Worm (Caenorhabditis elegans) whole organism, young adult: ENCODE measurements around the gene ogt-1.
A peak's percentile ranks its signal among the peaks of the same experiment; 100 is the strongest.

Experiments used
- F10E7.11 ChIP-seq: sonication (generic microtip); optimal IDR thresholded peaks from 2 replicates; lab custom pipeline; 2017; ENCODE audit warnings: mild to moderate bottlenecking, missing genetic modification characterization, moderate library complexity, missing compliant biosample characterization
- F39B2.1 ChIP-seq: fragments of 200-800 bp; sonication (Bioruptor generic); IDR thresholded peaks from 2 replicates; pipeline ENCODE4 v1.3.6; 2022; ENCODE audit warnings: missing genetic modification reagents, missing genetic modification characterization, missing compliant biosample characterization
- F52B5.7 ChIP-seq: sonication (generic microtip); optimal IDR thresholded peaks from 2 replicates; lab custom pipeline; 2016; ENCODE audit warnings: mild to moderate bottlenecking, missing genetic modification characterization, missing compliant biosample characterization
- K11D2.4 ChIP-seq: fragments of 200-800 bp; sonication (Bioruptor generic); IDR thresholded peaks from 2 replicates; pipeline ENCODE4 v1.3.6; 2022; ENCODE audit warnings: missing genetic modification reagents, missing genetic modification characterization, missing compliant biosample characterization
- K12H6.12 ChIP-seq: fragments of 200-800 bp; sonication (Bioruptor generic); optimal IDR thresholded peaks from 2 replicates; lab custom pipeline; 2018; ENCODE audit warnings: mild to moderate bottlenecking, missing genetic modification characterization, missing compliant biosample characterization
- Y53F4B.3 ChIP-seq: fragments of 200-800 bp; sonication (Bioruptor generic); IDR thresholded peaks from 2 replicates; pipeline ENCODE4 v1.3.6; 2022; ENCODE audit warnings: missing genetic modification reagents, missing genetic modification characterization, missing compliant biosample characterization
- Y79H2A.3 ChIP-seq: fragments of 200-800 bp; sonication (Bioruptor generic); conservative IDR thresholded peaks from 2 replicates; pipeline ENCODE4 v1.3.6; 2022; ENCODE audit warnings: missing genetic modification reagents, missing genetic modification characterization, missing compliant biosample characterization
- aptf-3 ChIP-seq: fragments of 200-800 bp; sonication (Bioruptor generic); IDR thresholded peaks from 2 replicates; pipeline ENCODE4 v1.3.6; 2022; ENCODE audit warnings: missing genetic modification characterization, missing compliant biosample characterization
- atf-7 ChIP-seq: sonication (generic microtip); optimal IDR thresholded peaks from 2 replicates; lab custom pipeline; 2017; ENCODE audit warnings: mild to moderate bottlenecking, missing genetic modification characterization, missing compliant biosample characterization
- attf-3 ChIP-seq: fragments of 200-800 bp; sonication (Bioruptor generic); conservative IDR thresholded peaks from 2 replicates; pipeline ENCODE4 v1.3.6; 2022; ENCODE audit warnings: missing genetic modification reagents, missing genetic modification characterization, missing compliant biosample characterization
- ccch-3 ChIP-seq: fragments of 200-800 bp; sonication (Bioruptor generic); optimal IDR thresholded peaks from 2 replicates; lab custom pipeline; 2018; ENCODE audit warnings: mild to moderate bottlenecking, missing genetic modification characterization, missing compliant biosample characterization
- cebp-1 ChIP-seq, 2 experiments: fragments of 200-800 bp in 1 of 2; sonication (Bioruptor generic) in 1 of 2; sonication (generic microtip) in 1 of 2; IDR thresholded peaks in 1 of 2; optimal IDR thresholded peaks in 1 of 2; 2 replicates each; pipeline versions ENCODE4 v1.3.6 to Lab custom; 2017 to 2022; ENCODE audit warnings: missing compliant biosample characterization in 2 of 2, missing genetic modification characterization in 2 of 2, mild to moderate bottlenecking in 1 of 2, missing genetic modification reagents in 1 of 2, moderate library complexity in 1 of 2
- ceh-27 ChIP-seq: fragments of 200-800 bp; sonication (Bioruptor generic); optimal IDR thresholded peaks from 2 replicates; lab custom pipeline; 2018; ENCODE audit warnings: mild to moderate bottlenecking, missing genetic modification characterization, moderate library complexity, missing compliant biosample characterization
- ceh-79 ChIP-seq: sonication (generic microtip); optimal IDR thresholded peaks from 2 replicates; lab custom pipeline; 2017; ENCODE audit warnings: mild to moderate bottlenecking, missing genetic modification characterization, missing compliant biosample characterization
- ceh-91 ChIP-seq: fragments of 200-800 bp; sonication (Bioruptor generic); IDR thresholded peaks from 2 replicates; pipeline ENCODE4 v1.3.6; 2022; ENCODE audit warnings: missing genetic modification reagents, missing genetic modification characterization, missing compliant biosample characterization
- dox-1 ChIP-seq: fragments of 200-800 bp; sonication (Bioruptor generic); IDR thresholded peaks from 2 replicates; pipeline ENCODE4 v1.3.6; 2022; ENCODE audit warnings: missing genetic modification reagents, missing genetic modification characterization, missing compliant biosample characterization
- egrh-3 ChIP-seq: fragments of 200-800 bp; sonication (Bioruptor generic); IDR thresholded peaks from 2 replicates; pipeline ENCODE4 v1.3.6; 2022; ENCODE audit warnings: missing genetic modification reagents, missing genetic modification characterization, missing compliant biosample characterization
- gei-17 ChIP-seq: fragments of 200-800 bp; sonication (Bioruptor generic); optimal IDR thresholded peaks from 2 replicates; lab custom pipeline; 2018; ENCODE audit warnings: mild to moderate bottlenecking, missing genetic modification characterization, missing compliant biosample characterization
- hlh-12 ChIP-seq: sonication (generic microtip); optimal IDR thresholded peaks from 2 replicates; lab custom pipeline; 2016; ENCODE audit warnings: missing genetic modification characterization, missing compliant biosample characterization
- hmg-1.2 ChIP-seq: fragments of 200-800 bp; sonication (Bioruptor generic); IDR thresholded peaks from 2 replicates; pipeline ENCODE4 v1.3.6; 2022; ENCODE audit warnings: missing genetic modification reagents, missing genetic modification characterization, missing compliant biosample characterization
- hrde-1 ChIP-seq: sonication (generic microtip); optimal IDR thresholded peaks from 2 replicates; lab custom pipeline; 2016; ENCODE audit warnings: missing genetic modification characterization, mild to moderate bottlenecking, missing compliant biosample characterization, moderate library complexity, missing genotype, missing genetic modification reagents, borderline replicate concordance
- hsf-1 ChIP-seq: fragments of 200-800 bp; sonication (Bioruptor generic); IDR thresholded peaks from 2 replicates; pipeline ENCODE4 v1.3.6; 2022; ENCODE audit warnings: missing genetic modification reagents, missing genetic modification characterization, missing compliant biosample characterization
- lag-1 ChIP-seq: fragments of 200-800 bp; sonication (Bioruptor generic); IDR thresholded peaks from 2 replicates; pipeline ENCODE4 v1.3.6; 2022; ENCODE audit warnings: missing genetic modification reagents, missing genetic modification characterization, missing compliant biosample characterization
- let-607 ChIP-seq, 2 experiments: fragments of 200-800 bp in 1 of 2; sonication (Bioruptor generic) in 1 of 2; sonication (generic microtip) in 1 of 2; optimal IDR thresholded peaks; 2 replicates each; lab custom pipeline; 2016 to 2018; ENCODE audit warnings: mild to moderate bottlenecking in 2 of 2, missing compliant biosample characterization in 2 of 2, missing genetic modification characterization in 2 of 2, moderate library complexity in 2 of 2, missing genotype in 1 of 2
- lin-54 ChIP-seq: fragments of 200-800 bp; sonication (Bioruptor generic); optimal IDR thresholded peaks from 2 replicates; lab custom pipeline; 2018; ENCODE audit warnings: mild to moderate bottlenecking, missing genetic modification characterization, missing compliant biosample characterization
- lsl-1 ChIP-seq: fragments of 200-800 bp; sonication (Bioruptor generic); optimal IDR thresholded peaks from 2 replicates; lab custom pipeline; 2018; ENCODE audit warnings: mild to moderate bottlenecking, missing genetic modification characterization, moderate library complexity, missing compliant biosample characterization
- madf-3 ChIP-seq: fragments of 200-800 bp; sonication (Bioruptor generic); IDR thresholded peaks from 2 replicates; pipeline ENCODE4 v1.3.6; 2022; ENCODE audit warnings: missing genetic modification reagents, missing genetic modification characterization, missing compliant biosample characterization
- mel-28 ChIP-seq: sonication (generic microtip); optimal IDR thresholded peaks from 2 replicates; lab custom pipeline; 2016; ENCODE audit warnings: borderline replicate concordance, mild to moderate bottlenecking, missing genetic modification characterization, missing compliant biosample characterization
- mes-4 ChIP-seq: sonication (generic microtip); optimal IDR thresholded peaks from 2 replicates; lab custom pipeline; 2016; ENCODE audit warnings: missing genotype, missing genetic modification characterization, missing compliant biosample characterization
- nfya-2 ChIP-seq: fragments of 200-800 bp; sonication (Bioruptor generic); IDR thresholded peaks from 2 replicates; pipeline ENCODE4 v1.3.6; 2022; ENCODE audit warnings: missing genetic modification reagents, missing genetic modification characterization, missing compliant biosample characterization
- nfyb-1 ChIP-seq: fragments of 200-800 bp; sonication (Bioruptor generic); IDR thresholded peaks from 2 replicates; pipeline ENCODE4 v1.3.6; 2022; ENCODE audit warnings: missing genetic modification reagents, missing genetic modification characterization, missing compliant biosample characterization
- nhr-80 ChIP-seq: sonication (generic microtip); optimal IDR thresholded peaks from 2 replicates; lab custom pipeline; 2016; ENCODE audit warnings: missing genetic modification characterization, missing compliant biosample characterization
- nhr-90 ChIP-seq: sonication (generic microtip); optimal IDR thresholded peaks from 2 replicates; lab custom pipeline; 2016; ENCODE audit warnings: missing genotype, mild to moderate bottlenecking, missing genetic modification characterization, missing compliant biosample characterization
- pha-4 ChIP-seq: fragments of 150-350 bp; sonication (generic microtip); optimal IDR thresholded peaks from 2 replicates; lab custom pipeline; 2014; ENCODE audit warnings: missing biosample characterization, missing genetic modification reagents, missing genetic modification characterization
- rcor-1 ChIP-seq: fragments of 200-800 bp; sonication (Bioruptor generic); IDR thresholded peaks from 2 replicates; pipeline ENCODE4 v1.3.6; 2022; ENCODE audit warnings: missing genetic modification reagents, missing genetic modification characterization, missing compliant biosample characterization
- rec-8 ChIP-seq, 2 experiments: sonication (generic microtip); optimal IDR thresholded peaks; 2 replicates each; lab custom pipeline; 2016; ENCODE audit warnings: mild to moderate bottlenecking in 2 of 2, missing genetic modification characterization in 2 of 2, missing genetic modification reagents in 2 of 2, missing genotype in 2 of 2, missing biosample characterization in 1 of 2, missing compliant biosample characterization in 1 of 2, moderate library complexity in 1 of 2
- rpc-1 ChIP-seq, 2 experiments: fragments of 150-350 bp in 1 of 2; sonication (generic microtip) in 1 of 2; optimal IDR thresholded peaks; 2 replicates each; lab custom pipeline; 2014 to 2018; ENCODE audit warnings: missing biosample characterization in 1 of 2, missing genetic modification characterization in 1 of 2, missing genetic modification reagents in 1 of 2, missing genotype in 1 of 2
- somi-1 ChIP-seq: fragments of 200-800 bp; sonication (Bioruptor generic); optimal IDR thresholded peaks from 2 replicates; lab custom pipeline; 2018; ENCODE audit warnings: mild to moderate bottlenecking, missing genetic modification characterization, missing compliant biosample characterization
- sptf-2 ChIP-seq: fragments of 200-800 bp; sonication (Bioruptor generic); optimal IDR thresholded peaks from 2 replicates; lab custom pipeline; 2018; ENCODE audit warnings: mild to moderate bottlenecking, missing genetic modification characterization, missing compliant biosample characterization
- zfh-2 ChIP-seq: fragments of 200-800 bp; sonication (Bioruptor generic); conservative IDR thresholded peaks from 2 replicates; pipeline ENCODE4 v1.3.6; 2022; ENCODE audit warnings: missing genetic modification reagents, missing genetic modification characterization, missing compliant biosample characterization
- zim-3 ChIP-seq: sonication (generic microtip); optimal IDR thresholded peaks from 2 replicates; lab custom pipeline; 2017; ENCODE audit warnings: mild to moderate bottlenecking, missing genetic modification characterization, moderate library complexity, missing compliant biosample characterization
- ztf-22 ChIP-seq: fragments of 200-800 bp; sonication (Bioruptor generic); optimal IDR thresholded peaks from 2 replicates; lab custom pipeline; 2018; ENCODE audit warnings: mild to moderate bottlenecking, missing genetic modification characterization, moderate library complexity, missing compliant biosample characterization
- ztf-28 ChIP-seq: fragments of 200-800 bp; sonication (Bioruptor generic); IDR thresholded peaks from 2 replicates; pipeline ENCODE4 v1.3.6; 2022; ENCODE audit warnings: missing genetic modification reagents, missing genetic modification characterization, missing compliant biosample characterization
- ztf-6 ChIP-seq: fragments of 200-800 bp; sonication (Bioruptor generic); IDR thresholded peaks from 2 replicates; pipeline ENCODE4 v1.3.6; 2022; ENCODE audit warnings: missing genetic modification reagents, missing genetic modification characterization, missing compliant biosample characterization

Gene ogt-1

ce11 chrIII:7146341-7146740 lies 7.3 kb downstream of the ogt-1 start:
- TF ChIP-seq gei-17 (no peak), madf-3 (GFP tag; lab: Robert Waterston, UW) (0 out of 2 replicates have a peak, but pooled peaks have one; percentile 26)

- TF ChIP-seq F39B2.1 (GFP tag; lab: Robert Waterston, UW), result no peak
- no peak for TF ChIP-seq K11D2.4
- TF ChIP-seq ccch-3 (GFP tag; lab: Kevin White, UChicago), result no peak
- TF ChIP-seq F52B5.7 (tag; lab: Kevin White, UChicago), result no peak
- TF ChIP-seq ceh-79 (tag; lab: Kevin White, UChicago), result no peak
- no peak for TF ChIP-seq attf-3 (GFP tag; lab: Robert Waterston, UW)
- TF ChIP-seq somi-1 (GFP tag; lab: Kevin White, UChicago), result no peak
- no peak for TF ChIP-seq zim-3
- TF ChIP-seq hrde-1 (tag; lab: Kevin White, UChicago), result no peak
- no peak for TF ChIP-seq mel-28
- TF ChIP-seq Y53F4B.3 (GFP tag; lab: Robert Waterston, UW), result no peak
- TF ChIP-seq ztf-28 (GFP tag; lab: Robert Waterston, UW), result no peak
- TF ChIP-seq, all 124 proteins: peak for 0
Measured at ce11 chrIII:7144749-7145148, 8.8 kb downstream of the ogt-1 start, which contains the start of gene glr-2. Gene glr-2, minus strand, starts transcription at chrIII:7144959.

- TF ChIP-seq ceh-91 (GFP tag; lab: Robert Waterston, UW) (peak; percentile 51; the same call in 1 of the 2 replicates), nfyb-1 (GFP tag; lab: Robert Waterston, UW) (peak; percentile 83), gei-17 (no peak), rpc-1 (optimal IDR thresholded peaks at IDR 0.05; lab: Kevin White, UChicago) (no peak), rpc-1 (tag; optimal IDR thresholded peaks at IDR 0.05; lab: Kevin White, UChicago) (peak; percentile 11), nhr-90 (tag; lab: Kevin White, UChicago) (no peak), ztf-6 (GFP tag; lab: Robert Waterston, UW) (no peak), ceh-79 (tag; lab: Kevin White, UChicago) (no peak), pha-4 (tag; lab: Kevin White, UChicago) (no peak), dox-1 (GFP tag; lab: Robert Waterston, UW) (peak; percentile 78), cebp-1 (GFP tag; IDR thresholded peaks at IDR 0.05; lab: Robert Waterston, UW) (no peak), cebp-1 (tag; optimal IDR thresholded peaks at IDR 0.05; lab: Kevin White, UChicago) (no peak), let-607 (tag; optimal IDR thresholded peaks at IDR 0.05; lab: Kevin White, UChicago) (no peak), F10E7.11 (tag; lab: Kevin White, UChicago) (no peak), ztf-22 (no peak), sptf-2 (GFP tag; lab: Kevin White, UChicago) (no peak), ceh-27 (GFP tag; lab: Kevin White, UChicago) (no peak), Y79H2A.3 (GFP tag; lab: Robert Waterston, UW) (no peak), lag-1 (GFP tag; lab: Robert Waterston, UW) (no peak), hlh-12 (no peak), F52B5.7 (tag; lab: Kevin White, UChicago) (no peak), nfya-2 (GFP tag; lab: Robert Waterston, UW) (no peak), mes-4 (no peak), lin-54 (GFP tag; lab: Kevin White, UChicago) (peak; percentile 63), rec-8 (tag; optimal IDR thresholded peaks at IDR 0.05; lab: Kevin White, UChicago) (peak in 1 of 2 experiments; percentile 44), atf-7 (no peak), aptf-3 (GFP tag; lab: Robert Waterston, UW) (no peak), rcor-1 (GFP tag; lab: Robert Waterston, UW) (peak; percentile 58; the same call in 1 of the 2 replicates), egrh-3 (no peak), hsf-1 (GFP tag; lab: Robert Waterston, UW) (peak; percentile 56), K12H6.12 (tag; lab: Kevin White, UChicago) (no peak), nhr-80 (tag; lab: Kevin White, UChicago) (no peak), lsl-1 (peak; percentile 71), zfh-2 (no peak), hrde-1 (tag; lab: Kevin White, UChicago) (peak; percentile 41), hmg-1.2 (GFP tag; lab: Robert Waterston, UW) (peak; percentile 94)
Measured at ce11 chrIII:7142172-7142601, 11.4 kb downstream of the ogt-1 start.
